Worm (Caenorhabditis elegans): Measurements from ENCODE around the gene ima-1.

- TF ChIP-seq nhr-77 (tag; optimal IDR thresholded peaks at IDR 0.05) (no peak), dpl-1 (GFP tag; optimal IDR thresholded peaks at IDR 0.05) (no peak), pqm-1 (tag; optimal IDR thresholded peaks at IDR 0.05) (no peak), unc-62 (GFP tag; optimal IDR thresholded peaks at IDR 0.05) (no peak), mep-1 (tag; optimal IDR thresholded peaks at IDR 0.05) (no peak), ztf-4 (tag; optimal IDR thresholded peaks at IDR 0.05) (no peak), C34B4.2 (tag; optimal IDR thresholded peaks at IDR 0.05) (no peak), ceh-90 (tag; optimal IDR thresholded peaks at IDR 0.05) (no peak), nhr-90 (tag; optimal IDR thresholded peaks at IDR 0.05; ENCODE audit: poor library complexity) (no peak)
These were observed 51.4 kb downstream of the ima-1 start, which contains the start of gene C03E10.1 for ce11 chrV:11290888-11291287.

Measured in whole organism, L1 larva.